Fruit fly (Drosophila melanogaster): Measurements from ENCODE around the gene ssh.

- no peak for TF ChIP-seq psq (optimal IDR thresholded peaks at IDR 0.05)
- no peak for TF ChIP-seq pan (optimal IDR thresholded peaks at IDR 0.05)
- TF ChIP-seq CG8478 (optimal IDR thresholded peaks at IDR 0.05) = no peak
These were observed 54.5 kb downstream of the ssh start for dm6 chr3R:24890217-24890616.
